Worm (Caenorhabditis elegans) whole organism, early embryonic: ENCODE results near the gene hsp-110.
A peak's percentile ranks its signal among the peaks of the same experiment; 100 is the strongest.

Experiments
- B0310.2 ChIP-seq: sonication (generic microtip); optimal IDR thresholded peaks from 2 replicates; lab custom pipeline; 2016; ENCODE audit warnings: mild to moderate bottlenecking, missing genetic modification characterization, missing compliant biosample characterization
- F13C5.2 ChIP-seq: sonication (generic microtip); optimal IDR thresholded peaks from 2 replicates; lab custom pipeline; 2017; ENCODE audit warnings: mild to moderate bottlenecking, missing genetic modification characterization, inconsistent platforms, missing compliant biosample characterization
- aly-1 ChIP-seq: sonication (generic microtip); optimal IDR thresholded peaks from 2 replicates; lab custom pipeline; 2016; ENCODE audit warnings: missing genetic modification characterization, missing compliant biosample characterization
- ama-1 ChIP-seq: fragments of 150-350 bp; optimal IDR thresholded peaks from 2 replicates; lab custom pipeline; 2014
- ceh-13 ChIP-seq: fragments of 200-800 bp; sonication (Bioruptor generic); optimal IDR thresholded peaks from 2 replicates; lab custom pipeline; 2018; ENCODE audit warnings: mild to moderate bottlenecking, missing genetic modification characterization, missing compliant biosample characterization
- ceh-36 ChIP-seq: sonication (generic microtip); optimal IDR thresholded peaks from 2 replicates; lab custom pipeline; 2016; ENCODE audit warnings: missing genetic modification characterization, inconsistent platforms, missing compliant biosample characterization
- ets-7 ChIP-seq: sonication (generic microtip); optimal IDR thresholded peaks from 2 replicates; lab custom pipeline; 2016; ENCODE audit warnings: missing genotype, missing genetic modification characterization, missing compliant biosample characterization
- flt-1 ChIP-seq: fragments of 200-800 bp; sonication (Bioruptor generic); IDR thresholded peaks from 2 replicates; pipeline ENCODE4 v1.3.6; 2022; ENCODE audit warnings: missing genetic modification characterization, missing compliant biosample characterization
- hmbx-1 ChIP-seq: sonication (generic microtip); optimal IDR thresholded peaks from 2 replicates; lab custom pipeline; 2016; ENCODE audit warnings: mild to moderate bottlenecking, missing genetic modification characterization, missing compliant biosample characterization
- hmg-4 ChIP-seq: fragments of 200-800 bp; sonication (Bioruptor generic); optimal IDR thresholded peaks from 2 replicates; lab custom pipeline; 2018; ENCODE audit warnings: mild to moderate bottlenecking, missing genetic modification characterization, missing compliant biosample characterization
- hnd-1 ChIP-seq: sonication (generic microtip); optimal IDR thresholded peaks from 2 replicates; lab custom pipeline; 2016; ENCODE audit warnings: missing genetic modification characterization, missing compliant biosample characterization
- pes-1 ChIP-seq: fragments of 200-800 bp; sonication (Bioruptor generic); IDR thresholded peaks from 2 replicates; pipeline ENCODE4 v1.3.6; 2022; ENCODE audit warnings: missing genetic modification reagents, missing genetic modification characterization, missing compliant biosample characterization
- scrt-1 ChIP-seq: fragments of 200-800 bp; sonication (Bioruptor generic); IDR thresholded peaks from 2 replicates; pipeline ENCODE4 v1.3.6; 2022; ENCODE audit warnings: missing genetic modification characterization, missing compliant biosample characterization
- sea-1 ChIP-seq: fragments of 200-800 bp; sonication (Bioruptor generic); conservative IDR thresholded peaks from 2 replicates; pipeline ENCODE4 v1.3.6; 2022; ENCODE audit warnings: missing genetic modification characterization, missing compliant biosample characterization
- tbx-11 ChIP-seq: fragments of 200-800 bp; sonication (Bioruptor generic); IDR thresholded peaks from 2 replicates; pipeline ENCODE4 v1.3.6; 2022; ENCODE audit warnings: missing genetic modification characterization, missing compliant biosample characterization
- tbx-37 ChIP-seq: fragments of 200-800 bp; sonication (Bioruptor generic); conservative IDR thresholded peaks from 2 replicates; pipeline ENCODE4 v1.3.6; 2022; ENCODE audit warnings: missing genetic modification reagents, missing genetic modification characterization, missing compliant biosample characterization
- tra-4 ChIP-seq: sonication (generic microtip); optimal IDR thresholded peaks from 2 replicates; lab custom pipeline; 2017; ENCODE audit warnings: missing genetic modification characterization, missing compliant biosample characterization

hsp-110 gene

DNA sequence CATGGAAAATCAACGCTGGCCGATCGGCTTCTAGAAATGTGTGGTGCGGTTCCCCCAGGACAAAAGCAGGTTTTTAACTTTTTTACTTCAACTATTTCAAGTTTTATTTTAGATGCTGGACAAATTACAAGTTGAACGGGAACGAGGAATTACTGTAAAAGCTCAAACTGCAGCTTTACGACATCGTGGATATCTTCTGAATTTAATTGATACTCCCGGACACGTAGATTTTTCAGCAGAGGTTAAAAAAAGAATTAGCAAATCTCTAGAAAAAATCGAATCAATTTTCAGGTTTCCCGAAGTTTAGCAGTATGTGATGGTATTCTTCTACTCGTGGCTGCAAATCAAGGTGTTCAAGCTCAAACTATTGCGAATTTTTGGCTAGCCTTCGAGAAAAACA is 17.2 kb downstream of the hsp-110 start:
- no peak for TF ChIP-seq pes-1 (GFP tag; lab: Robert Waterston, UW)
- TF ChIP-seq tbx-11 (GFP tag; lab: Robert Waterston, UW): no peak
- TF ChIP-seq aly-1 (tag; lab: Kevin White, UChicago): no peak
- no peak for TF ChIP-seq flt-1 (GFP tag; lab: Robert Waterston, UW)
- no peak for TF ChIP-seq hmg-4 (GFP tag; lab: Kevin White, UChicago)
- TF ChIP-seq ama-1: no peak
- TF ChIP-seq tra-4 (tag; lab: Kevin White, UChicago): no peak
- TF ChIP-seq B0310.2 (tag; lab: Kevin White, UChicago): no peak
- TF ChIP-seq ceh-36 (tag; lab: Kevin White, UChicago): no peak
- TF ChIP-seq scrt-1 (GFP tag; lab: Robert Waterston, UW): no peak
- no peak for TF ChIP-seq tbx-37
- TF ChIP-seq hmbx-1 (tag; lab: Kevin White, UChicago): no peak
- TF ChIP-seq hnd-1: no peak
- TF ChIP-seq ceh-13 (GFP tag; lab: Kevin White, UChicago): no peak
- TF ChIP-seq F13C5.2: no peak

DNA sequence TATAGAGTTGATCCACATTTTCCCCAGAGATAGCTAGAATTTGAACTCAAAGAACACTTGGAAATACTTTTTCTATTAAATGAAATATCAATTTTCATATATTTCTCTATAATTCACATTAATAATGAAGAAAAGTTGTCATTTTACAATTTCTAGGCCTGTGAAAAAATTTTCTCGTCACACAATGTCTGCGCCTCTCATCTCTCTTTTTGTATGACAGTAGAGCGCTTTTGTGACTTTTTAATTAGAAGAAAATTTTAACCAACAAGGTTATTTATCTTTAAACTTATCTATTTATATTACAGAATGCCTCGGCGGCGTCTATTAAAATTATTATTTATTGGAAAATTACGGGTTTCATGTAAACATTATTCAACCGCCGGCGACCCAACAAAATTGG is 17.7 kb downstream of the hsp-110 start, which contains the start of gene ZK1236.1:
TSS of gene ZK1236.1 (plus strand) at position 263 of the 400 bp plus-strand sequence.
- TF ChIP-seq hmg-4 (GFP tag; lab: Kevin White, UChicago): no peak
- no peak for TF ChIP-seq tbx-11 (GFP tag; lab: Robert Waterston, UW)
- TF ChIP-seq pes-1 (GFP tag; lab: Robert Waterston, UW): no peak
- no peak for TF ChIP-seq ceh-13 (GFP tag; lab: Kevin White, UChicago)
- TF ChIP-seq ets-7: no peak
- TF ChIP-seq ceh-36 (tag; lab: Kevin White, UChicago): no peak
- no peak for TF ChIP-seq sea-1
- no peak for TF ChIP-seq F13C5.2

DNA sequence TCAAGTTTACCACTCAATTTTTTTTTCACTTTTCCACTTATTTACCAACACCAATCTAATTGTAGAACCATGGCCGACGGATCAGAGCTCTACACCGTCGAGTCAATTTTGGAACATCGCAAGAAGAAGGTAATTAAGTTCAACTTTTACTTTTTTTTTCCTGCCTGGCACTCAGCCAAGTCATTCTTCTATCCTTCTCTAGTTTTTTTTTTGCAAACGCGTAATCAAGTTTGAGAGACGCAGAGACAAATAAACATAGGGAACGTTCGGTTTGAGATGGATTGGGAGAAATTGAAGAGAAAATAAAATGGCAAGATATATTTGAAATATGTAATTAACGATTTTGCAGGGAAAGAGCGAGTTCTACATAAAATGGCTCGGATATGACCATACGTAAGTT is 20.4 kb downstream of the hsp-110 start, which contains the start of gene cec-1:
TSS of gene cec-1 (plus strand) at position 63 of the 400 bp plus-strand sequence.
- no peak for TF ChIP-seq aly-1 (tag; lab: Kevin White, UChicago)
- no peak for TF ChIP-seq scrt-1 (GFP tag; lab: Robert Waterston, UW)
- no peak for TF ChIP-seq ceh-13 (GFP tag; lab: Kevin White, UChicago)
- TF ChIP-seq B0310.2 (tag; lab: Kevin White, UChicago): no peak
- TF ChIP-seq hmbx-1 (tag; lab: Kevin White, UChicago): no peak
- no peak for TF ChIP-seq ets-7
- TF ChIP-seq sea-1: no peak
- TF ChIP-seq ceh-36 (tag; lab: Kevin White, UChicago): no peak
- no peak for TF ChIP-seq hnd-1
- TF ChIP-seq F13C5.2: no peak
- TF ChIP-seq ama-1: no peak

DNA sequence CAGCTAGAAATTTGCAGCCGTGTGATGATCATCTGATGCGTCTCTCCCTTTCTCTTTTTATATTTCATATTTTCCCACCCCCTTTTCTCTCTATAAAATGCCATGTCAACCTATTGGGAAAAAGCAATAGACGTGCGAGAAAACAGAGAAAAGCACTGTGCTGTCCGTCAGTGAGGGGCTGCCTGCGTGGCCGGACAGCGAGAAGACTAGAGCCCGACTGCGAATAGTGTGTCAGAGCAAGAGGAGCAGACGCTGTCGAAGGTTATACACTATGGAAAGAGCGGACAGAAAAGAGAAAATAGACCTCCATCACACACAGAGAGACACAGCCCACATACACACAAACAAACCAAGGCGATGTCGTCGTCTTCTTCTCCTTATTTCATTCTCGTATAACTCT is 21.6 kb downstream of the hsp-110 start:
- TF ChIP-seq F13C5.2 (peak; percentile 58), ets-7 (no peak), pes-1 (GFP tag; lab: Robert Waterston, UW) (no peak), hmbx-1 (tag; lab: Kevin White, UChicago) (no peak), hmg-4 (GFP tag; lab: Kevin White, UChicago) (peak; percentile 83), sea-1 (no peak), ceh-36 (tag; lab: Kevin White, UChicago) (no peak)

DNA sequence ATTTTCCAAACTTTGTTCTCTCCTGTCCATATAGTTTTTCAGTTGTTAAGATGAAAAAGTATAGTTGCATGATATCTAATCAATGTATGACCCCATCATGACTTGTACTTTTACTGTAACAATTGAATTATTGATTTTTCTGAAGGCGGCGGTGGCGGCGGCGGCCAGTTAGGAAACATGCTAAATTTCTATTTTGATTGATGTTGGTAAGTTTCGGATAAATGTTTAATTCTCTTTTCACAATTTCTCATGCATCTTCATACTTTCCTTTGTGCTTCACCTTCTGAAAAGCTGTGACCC is 28.8 kb downstream of the hsp-110 start, which contains the start of gene sor-1:
TSS of gene sor-1 (plus strand) at position 201 of the 300 bp plus-strand sequence.
- no peak for TF ChIP-seq aly-1 (tag; lab: Kevin White, UChicago)
- no peak for TF ChIP-seq flt-1 (GFP tag; lab: Robert Waterston, UW)
- no peak for TF ChIP-seq scrt-1 (GFP tag; lab: Robert Waterston, UW)

DNA sequence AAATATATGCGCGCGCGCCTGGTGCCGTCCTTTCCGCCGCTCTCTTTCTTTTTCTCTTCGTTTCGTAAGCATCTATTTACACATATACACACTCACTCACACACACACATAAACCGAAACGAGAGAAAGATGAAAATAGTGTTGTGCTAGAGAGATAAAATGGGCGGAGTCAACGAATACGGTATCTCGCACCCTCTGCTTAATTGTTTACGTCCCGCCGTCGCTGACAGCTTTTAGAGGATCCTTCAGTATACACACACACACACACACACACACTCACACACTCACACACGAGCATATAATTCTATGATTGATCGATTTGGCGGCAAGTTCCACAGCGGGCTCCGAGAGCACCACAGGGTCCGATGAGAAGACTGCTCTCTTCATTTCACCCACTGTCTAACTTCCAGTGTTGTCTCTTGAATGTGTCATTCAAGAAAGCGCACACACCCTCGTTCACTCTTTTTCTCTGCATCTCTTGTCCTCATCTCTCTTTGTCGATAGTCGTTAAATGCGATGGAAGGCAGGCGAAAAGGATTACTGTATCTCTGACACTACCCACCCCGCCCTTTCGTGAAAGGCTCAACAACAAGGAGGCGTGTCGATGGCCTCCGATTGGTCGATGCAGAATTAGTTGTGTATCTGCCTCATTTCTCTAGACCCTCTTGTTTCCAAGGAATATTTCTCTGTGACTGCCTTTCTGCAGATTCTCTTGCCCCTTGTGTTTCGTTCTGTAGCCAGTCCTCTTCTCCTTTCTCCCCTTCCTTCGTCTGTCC is 29.3 kb downstream of the hsp-110 start:
- peak; percentile 26 for TF ChIP-seq B0310.2 (tag; lab: Kevin White, UChicago)
- TF ChIP-seq hnd-1: no peak
- TF ChIP-seq sea-1: no peak
- no peak for TF ChIP-seq tbx-11 (GFP tag; lab: Robert Waterston, UW)
- TF ChIP-seq tbx-37: no peak
- TF ChIP-seq F13C5.2: peak; percentile 15
- TF ChIP-seq hmbx-1 (tag; lab: Kevin White, UChicago): no peak
- TF ChIP-seq flt-1 (GFP tag; lab: Robert Waterston, UW): 0 out of 2 replicates have a peak, but pooled peaks have one; percentile 2
- TF ChIP-seq ceh-13 (GFP tag; lab: Kevin White, UChicago): no peak
- no peak for TF ChIP-seq ceh-36 (tag; lab: Kevin White, UChicago)
- TF ChIP-seq hmg-4 (GFP tag; lab: Kevin White, UChicago): peak; percentile 47
- TF ChIP-seq scrt-1 (GFP tag; lab: Robert Waterston, UW): no peak
- TF ChIP-seq ama-1: no peak
- no peak for TF ChIP-seq pes-1 (GFP tag; lab: Robert Waterston, UW)
- TF ChIP-seq tra-4 (tag; lab: Kevin White, UChicago): no peak
- TF ChIP-seq ets-7: no peak
- no peak for TF ChIP-seq aly-1 (tag; lab: Kevin White, UChicago)

DNA sequence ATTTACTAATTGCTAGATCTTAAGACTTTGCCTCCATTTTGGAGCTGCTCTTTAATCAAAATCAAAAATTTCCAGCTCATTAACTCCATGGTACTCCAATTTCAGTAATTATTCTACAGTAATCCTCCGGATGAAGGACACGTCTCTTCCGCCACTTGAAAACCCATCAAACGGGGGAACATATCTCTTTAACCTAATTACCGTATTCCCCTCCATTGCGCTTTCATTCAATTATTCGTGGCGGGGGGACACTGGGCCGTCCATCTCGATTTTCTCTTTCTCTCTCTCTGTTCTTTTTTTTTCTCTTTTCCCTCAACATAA is 29.9 kb downstream of the hsp-110 start:
- TF ChIP-seq hnd-1: no peak
- no peak for TF ChIP-seq tbx-37
- no peak for TF ChIP-seq F13C5.2
- TF ChIP-seq tbx-11 (GFP tag; lab: Robert Waterston, UW): no peak
- no peak for TF ChIP-seq scrt-1 (GFP tag; lab: Robert Waterston, UW)
- no peak for TF ChIP-seq hmbx-1 (tag; lab: Kevin White, UChicago)
- TF ChIP-seq ceh-36 (tag; lab: Kevin White, UChicago): no peak
- TF ChIP-seq tra-4 (tag; lab: Kevin White, UChicago): no peak
- no peak for TF ChIP-seq flt-1 (GFP tag; lab: Robert Waterston, UW)
- no peak for TF ChIP-seq hmg-4 (GFP tag; lab: Kevin White, UChicago)

DNA sequence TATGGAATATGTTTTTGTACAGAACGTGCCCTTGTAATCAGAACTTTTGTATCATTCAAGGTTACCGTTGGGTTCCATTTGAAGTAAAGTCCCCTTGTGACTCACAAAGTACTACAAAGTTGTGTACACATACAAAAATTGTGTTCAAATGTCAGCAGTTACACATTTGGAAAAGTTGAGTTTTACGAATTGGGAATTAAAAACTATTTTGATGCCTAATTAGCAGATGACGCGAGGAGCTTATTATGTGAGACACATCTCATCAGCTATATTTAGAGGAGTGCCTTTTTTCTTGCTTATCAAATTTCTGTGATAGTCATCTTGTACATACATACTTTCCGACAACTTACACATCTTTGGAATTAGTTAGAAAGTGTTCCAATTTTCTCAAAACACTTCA is 33.2 kb downstream of the hsp-110 start:
- TF ChIP-seq hmbx-1 (tag; lab: Kevin White, UChicago) (no peak), F13C5.2 (no peak), hnd-1 (no peak), ceh-36 (tag; lab: Kevin White, UChicago) (no peak), B0310.2 (tag; lab: Kevin White, UChicago) (no peak), ama-1 (no peak), ceh-13 (GFP tag; lab: Kevin White, UChicago) (no peak), tbx-37 (no peak), aly-1 (tag; lab: Kevin White, UChicago) (no peak), hmg-4 (GFP tag; lab: Kevin White, UChicago) (no peak), pes-1 (GFP tag; lab: Robert Waterston, UW) (no peak), tra-4 (tag; lab: Kevin White, UChicago) (no peak), scrt-1 (GFP tag; lab: Robert Waterston, UW) (no peak), tbx-11 (GFP tag; lab: Robert Waterston, UW) (no peak), sea-1 (no peak), flt-1 (GFP tag; lab: Robert Waterston, UW) (no peak), ets-7 (no peak)
